Worm (Caenorhabditis elegans) whole organism, young adult: ENCODE results near the gene aaim-1.
A peak's percentile ranks its signal among the peaks of the same experiment; 100 is the strongest.

ENCODE experiments used
- B0035.1 ChIP-seq: sonication (generic microtip); optimal IDR thresholded peaks from 2 replicates; lab custom pipeline; 2016; ENCODE audit warnings: missing genetic modification characterization, mild to moderate bottlenecking, missing compliant biosample characterization, missing genotype, missing genetic modification reagents
- B0261.1 ChIP-seq: sonication (generic microtip); optimal IDR thresholded peaks from 2 replicates; lab custom pipeline; 2016; ENCODE audit warnings: mild to moderate bottlenecking, missing genetic modification characterization, moderate library complexity, missing compliant biosample characterization
- C17E4.6 ChIP-seq: fragments of 200-800 bp; sonication (Bioruptor generic); IDR thresholded peaks from 2 replicates; pipeline ENCODE4 v1.3.6; 2022; ENCODE audit warnings: missing genetic modification reagents, missing genetic modification characterization, missing compliant biosample characterization
- F22D6.2 ChIP-seq: sonication (generic microtip); optimal IDR thresholded peaks from 2 replicates; lab custom pipeline; 2016; ENCODE audit warnings: mild to moderate bottlenecking, missing genetic modification characterization, missing compliant biosample characterization
- F57A8.1 ChIP-seq: fragments of 200-800 bp; sonication (Bioruptor generic); optimal IDR thresholded peaks from 2 replicates; lab custom pipeline; 2018; ENCODE audit warnings: mild to moderate bottlenecking, missing genetic modification characterization, moderate library complexity, missing compliant biosample characterization
- F57C9.4 ChIP-seq: sonication (generic microtip); optimal IDR thresholded peaks from 2 replicates; lab custom pipeline; 2017; ENCODE audit warnings: mild to moderate bottlenecking, missing genetic modification characterization, missing compliant biosample characterization
- K11D2.4 ChIP-seq: fragments of 200-800 bp; sonication (Bioruptor generic); IDR thresholded peaks from 2 replicates; pipeline ENCODE4 v1.3.6; 2022; ENCODE audit warnings: missing genetic modification reagents, missing genetic modification characterization, missing compliant biosample characterization
- Y53G8AR.9 ChIP-seq: fragments of 200-800 bp; sonication (Bioruptor generic); conservative IDR thresholded peaks from 2 replicates; pipeline ENCODE4 v1.3.6; 2022; ENCODE audit warnings: missing genetic modification reagents, missing genetic modification characterization, missing compliant biosample characterization
- Y56A3A.18 ChIP-seq: fragments of 200-800 bp; sonication (Bioruptor generic); IDR thresholded peaks from 2 replicates; pipeline ENCODE4 v1.3.6; 2022; ENCODE audit warnings: missing genetic modification reagents, missing genetic modification characterization, missing compliant biosample characterization
- Y67H2A.10 ChIP-seq: fragments of 200-800 bp; sonication (Bioruptor generic); conservative IDR thresholded peaks from 2 replicates; pipeline ENCODE4 v1.3.6; 2022; ENCODE audit warnings: missing genetic modification reagents, missing genetic modification characterization, missing compliant biosample characterization
- Y79H2A.3 ChIP-seq: fragments of 200-800 bp; sonication (Bioruptor generic); conservative IDR thresholded peaks from 2 replicates; pipeline ENCODE4 v1.3.6; 2022; ENCODE audit warnings: missing genetic modification reagents, missing genetic modification characterization, missing compliant biosample characterization
- Y95B8A.8 ChIP-seq: fragments of 200-800 bp; sonication (Bioruptor generic); IDR thresholded peaks from 2 replicates; pipeline ENCODE4 v1.3.6; 2022; ENCODE audit warnings: missing genetic modification reagents, missing genetic modification characterization, missing compliant biosample characterization
- ama-1 ChIP-seq, 3 experiments: fragments of 150-350 bp in 1 of 3; sonication (generic microtip) in 2 of 3; optimal IDR thresholded peaks; 2 replicates each; lab custom pipeline; 2014 to 2018; ENCODE audit warnings: missing biosample characterization in 2 of 3, missing genetic modification characterization in 2 of 3, missing genetic modification reagents in 2 of 3
- atf-7 ChIP-seq: sonication (generic microtip); optimal IDR thresholded peaks from 2 replicates; lab custom pipeline; 2017; ENCODE audit warnings: mild to moderate bottlenecking, missing genetic modification characterization, missing compliant biosample characterization
- athp-1 ChIP-seq: sonication (generic microtip); optimal IDR thresholded peaks from 2 replicates; lab custom pipeline; 2017; ENCODE audit warnings: mild to moderate bottlenecking, missing genetic modification characterization, missing compliant biosample characterization
- attf-5 ChIP-seq: fragments of 200-800 bp; sonication (Bioruptor generic); optimal IDR thresholded peaks from 2 replicates; lab custom pipeline; 2018; ENCODE audit warnings: mild to moderate bottlenecking, missing genetic modification characterization, missing compliant biosample characterization
- bed-1 ChIP-seq: fragments of 200-800 bp; sonication (Bioruptor generic); IDR thresholded peaks from 2 replicates; pipeline ENCODE4 v1.3.6; 2022; ENCODE audit warnings: missing genetic modification reagents, missing genetic modification characterization, missing compliant biosample characterization
- bed-2 ChIP-seq: fragments of 200-800 bp; sonication (Bioruptor generic); IDR thresholded peaks from 2 replicates; pipeline ENCODE4 v1.3.6; 2022; ENCODE audit warnings: missing genetic modification reagents, missing genetic modification characterization, missing compliant biosample characterization
- cebp-1 ChIP-seq, 2 experiments: fragments of 200-800 bp in 1 of 2; sonication (Bioruptor generic) in 1 of 2; sonication (generic microtip) in 1 of 2; IDR thresholded peaks in 1 of 2; optimal IDR thresholded peaks in 1 of 2; 2 replicates each; pipeline versions ENCODE4 v1.3.6 to Lab custom; 2017 to 2022; ENCODE audit warnings: missing compliant biosample characterization in 2 of 2, missing genetic modification characterization in 2 of 2, mild to moderate bottlenecking in 1 of 2, missing genetic modification reagents in 1 of 2, moderate library complexity in 1 of 2
- cebp-2 ChIP-seq: fragments of 200-800 bp; sonication (Bioruptor generic); IDR thresholded peaks from 2 replicates; pipeline ENCODE4 v1.3.6; 2022; ENCODE audit warnings: missing genetic modification characterization, missing compliant biosample characterization
- chd-7 ChIP-seq: sonication (generic microtip); optimal IDR thresholded peaks from 2 replicates; lab custom pipeline; 2016; ENCODE audit warnings: mild to moderate bottlenecking, missing genetic modification characterization, moderate library complexity, missing compliant biosample characterization
- dox-1 ChIP-seq: fragments of 200-800 bp; sonication (Bioruptor generic); IDR thresholded peaks from 2 replicates; pipeline ENCODE4 v1.3.6; 2022; ENCODE audit warnings: missing genetic modification reagents, missing genetic modification characterization, missing compliant biosample characterization
- egl-18 ChIP-seq: fragments of 200-800 bp; sonication (Bioruptor generic); IDR thresholded peaks from 2 replicates; pipeline ENCODE4 v1.3.6; 2022; ENCODE audit warnings: missing genetic modification reagents, missing genetic modification characterization, missing compliant biosample characterization
- ekl-4 ChIP-seq: fragments of 200-800 bp; sonication (Bioruptor generic); IDR thresholded peaks from 2 replicates; pipeline ENCODE4 v1.3.6; 2022; ENCODE audit warnings: missing genetic modification reagents, missing genetic modification characterization, missing compliant biosample characterization
- ets-4 ChIP-seq: fragments of 200-800 bp; sonication (Bioruptor generic); optimal IDR thresholded peaks from 2 replicates; lab custom pipeline; 2018; ENCODE audit warnings: mild to moderate bottlenecking, missing genetic modification characterization, missing compliant biosample characterization
- fkh-3 ChIP-seq: sonication (generic microtip); optimal IDR thresholded peaks from 2 replicates; lab custom pipeline; 2016; ENCODE audit warnings: mild to moderate bottlenecking, missing genetic modification characterization, missing compliant biosample characterization
- him-1 ChIP-seq: sonication (generic microtip); optimal IDR thresholded peaks from 2 replicates; lab custom pipeline; 2016; ENCODE audit warnings: missing genotype, missing genetic modification reagents, missing genetic modification characterization, missing compliant biosample characterization
- hmg-1.2 ChIP-seq: fragments of 200-800 bp; sonication (Bioruptor generic); IDR thresholded peaks from 2 replicates; pipeline ENCODE4 v1.3.6; 2022; ENCODE audit warnings: missing genetic modification reagents, missing genetic modification characterization, missing compliant biosample characterization
- hmg-20 ChIP-seq: fragments of 200-800 bp; sonication (Bioruptor generic); IDR thresholded peaks from 2 replicates; pipeline ENCODE4 v1.3.6; 2022; ENCODE audit warnings: missing genetic modification reagents, missing genetic modification characterization, missing compliant biosample characterization
- hsf-1 ChIP-seq: fragments of 200-800 bp; sonication (Bioruptor generic); IDR thresholded peaks from 2 replicates; pipeline ENCODE4 v1.3.6; 2022; ENCODE audit warnings: missing genetic modification reagents, missing genetic modification characterization, missing compliant biosample characterization
- lin-40 ChIP-seq: sonication (generic microtip); optimal IDR thresholded peaks from 2 replicates; lab custom pipeline; 2016; ENCODE audit warnings: missing genetic modification characterization, mild to moderate bottlenecking, missing compliant biosample characterization, missing genotype, missing genetic modification reagents
- madf-10 ChIP-seq: sonication (generic microtip); optimal IDR thresholded peaks from 2 replicates; lab custom pipeline; 2016; ENCODE audit warnings: mild to moderate bottlenecking, missing genetic modification characterization, missing compliant biosample characterization
- madf-3 ChIP-seq: fragments of 200-800 bp; sonication (Bioruptor generic); IDR thresholded peaks from 2 replicates; pipeline ENCODE4 v1.3.6; 2022; ENCODE audit warnings: missing genetic modification reagents, missing genetic modification characterization, missing compliant biosample characterization
- madf-6 ChIP-seq: fragments of 200-800 bp; sonication (Bioruptor generic); IDR thresholded peaks from 2 replicates; pipeline ENCODE4 v1.3.6; 2022; ENCODE audit warnings: missing genetic modification reagents, missing genetic modification characterization, missing compliant biosample characterization
- nfya-2 ChIP-seq: fragments of 200-800 bp; sonication (Bioruptor generic); IDR thresholded peaks from 2 replicates; pipeline ENCODE4 v1.3.6; 2022; ENCODE audit warnings: missing genetic modification reagents, missing genetic modification characterization, missing compliant biosample characterization
- nhr-179 ChIP-seq: sonication (generic microtip); optimal IDR thresholded peaks from 2 replicates; lab custom pipeline; 2016; ENCODE audit warnings: mild to moderate bottlenecking, missing genetic modification characterization, missing compliant biosample characterization
- nhr-80 ChIP-seq: sonication (generic microtip); optimal IDR thresholded peaks from 2 replicates; lab custom pipeline; 2016; ENCODE audit warnings: missing genetic modification characterization, missing compliant biosample characterization
- nhr-90 ChIP-seq: sonication (generic microtip); optimal IDR thresholded peaks from 2 replicates; lab custom pipeline; 2016; ENCODE audit warnings: missing genotype, mild to moderate bottlenecking, missing genetic modification characterization, missing compliant biosample characterization
- pbrm-1 ChIP-seq: fragments of 200-800 bp; sonication (Bioruptor generic); IDR thresholded peaks from 2 replicates; pipeline ENCODE4 v1.3.6; 2022; ENCODE audit warnings: missing genetic modification reagents, missing genetic modification characterization, missing compliant biosample characterization
- pha-4 ChIP-seq: fragments of 150-350 bp; sonication (generic microtip); optimal IDR thresholded peaks from 2 replicates; lab custom pipeline; 2014; ENCODE audit warnings: missing biosample characterization, missing genetic modification reagents, missing genetic modification characterization
- rec-8 ChIP-seq, 2 experiments: sonication (generic microtip); optimal IDR thresholded peaks; 2 replicates each; lab custom pipeline; 2016; ENCODE audit warnings: mild to moderate bottlenecking in 2 of 2, missing genetic modification characterization in 2 of 2, missing genetic modification reagents in 2 of 2, missing genotype in 2 of 2, missing biosample characterization in 1 of 2, missing compliant biosample characterization in 1 of 2, moderate library complexity in 1 of 2
- repo-1 ChIP-seq: sonication (generic microtip); optimal IDR thresholded peaks from 2 replicates; lab custom pipeline; 2017; ENCODE audit warnings: mild to moderate bottlenecking, missing genetic modification characterization, missing compliant biosample characterization
- sea-2 ChIP-seq: fragments of 200-800 bp; sonication (Bioruptor generic); IDR thresholded peaks from 2 replicates; pipeline ENCODE4 v1.3.6; 2022; ENCODE audit warnings: missing genetic modification characterization, missing compliant biosample characterization
- somi-1 ChIP-seq: fragments of 200-800 bp; sonication (Bioruptor generic); optimal IDR thresholded peaks from 2 replicates; lab custom pipeline; 2018; ENCODE audit warnings: mild to moderate bottlenecking, missing genetic modification characterization, missing compliant biosample characterization
- tbp1 ChIP-seq: fragments of 200-800 bp; sonication (Bioruptor generic); optimal IDR thresholded peaks from 2 replicates; lab custom pipeline; 2018; ENCODE audit warnings: mild to moderate bottlenecking, missing genetic modification characterization, missing compliant biosample characterization
- unc-62 ChIP-seq: fragments of 150-350 bp; optimal IDR thresholded peaks from 2 replicates; lab custom pipeline; 2014; ENCODE audit warnings: missing biosample characterization, missing genetic modification reagents, missing genetic modification characterization
- zfh-2 ChIP-seq: fragments of 200-800 bp; sonication (Bioruptor generic); conservative IDR thresholded peaks from 2 replicates; pipeline ENCODE4 v1.3.6; 2022; ENCODE audit warnings: missing genetic modification reagents, missing genetic modification characterization, missing compliant biosample characterization
- ztf-3 ChIP-seq: fragments of 200-800 bp; sonication (Bioruptor generic); optimal IDR thresholded peaks from 2 replicates; lab custom pipeline; 2018; ENCODE audit warnings: mild to moderate bottlenecking, missing genetic modification characterization, missing compliant biosample characterization

The aaim-1 gene

ce11 chrX:6522634-6523070 lies 39.6 kb downstream of the aaim-1 start (continued):
- TF ChIP-seq pha-4 (tag; lab: Kevin White, UChicago) = peak; percentile 8
- TF ChIP-seq hmg-1.2 = peak; percentile 35; the same call in 1 of the 2 replicates
- TF ChIP-seq F57C9.4 = no peak
- peak; percentile 86 for TF ChIP-seq fkh-3 (tag; lab: Kevin White, UChicago)
- TF ChIP-seq chd-7 = peak; percentile 87
- TF ChIP-seq ets-4 (GFP tag; lab: Kevin White, UChicago) = peak; percentile 41
- TF ChIP-seq cebp-1 (GFP tag; IDR thresholded peaks at IDR 0.05; lab: Robert Waterston, UW) = no peak
- TF ChIP-seq cebp-1 (tag; optimal IDR thresholded peaks at IDR 0.05; lab: Kevin White, UChicago) = peak; percentile 79
- no peak for TF ChIP-seq bed-1 (GFP tag; lab: Robert Waterston, UW)
- TF ChIP-seq dox-1 = no peak
- TF ChIP-seq zfh-2 (GFP tag; lab: Robert Waterston, UW) = no peak
- TF ChIP-seq nfya-2 = 0 out of 2 replicates have a peak, but pooled peaks have one; percentile 57
- TF ChIP-seq cebp-2 (GFP tag; lab: Robert Waterston, UW) = 0 out of 2 replicates have a peak, but pooled peaks have one; percentile 81
- peak; percentile 15 for TF ChIP-seq ama-1 (optimal IDR thresholded peaks at IDR 0.05; lab: Kevin White, UChicago)
- TF ChIP-seq ama-1 (GFP tag; optimal IDR thresholded peaks at IDR 0.05; lab: Kevin White, UChicago) = no peak
- peak; percentile 19; the same call in 1 of the 2 replicates for TF ChIP-seq C17E4.6 (GFP tag; lab: Robert Waterston, UW)
- peak; percentile 84 for TF ChIP-seq Y56A3A.18 (GFP tag; lab: Robert Waterston, UW)
- TF ChIP-seq madf-10 = peak; percentile 14
- 0 out of 2 replicates have a peak, but pooled peaks have one; percentile 24 for TF ChIP-seq sea-2
- no peak for TF ChIP-seq egl-18 (GFP tag; lab: Robert Waterston, UW)
- TF ChIP-seq unc-62 (GFP tag; lab: Kevin White, UChicago) = peak; percentile 66
- no peak for TF ChIP-seq him-1
- TF ChIP-seq K11D2.4 (GFP tag; lab: Robert Waterston, UW) = 0 out of 2 replicates have a peak, but pooled peaks have one; percentile 21
- TF ChIP-seq Y79H2A.3 (GFP tag; lab: Robert Waterston, UW) = no peak
- peak; percentile 93 for TF ChIP-seq atf-7 (tag; lab: Kevin White, UChicago)
- peak; percentile 78; the same call in 1 of the 2 replicates for TF ChIP-seq Y95B8A.8 (GFP tag; lab: Robert Waterston, UW)
- TF ChIP-seq pbrm-1 (GFP tag; lab: Robert Waterston, UW) = peak; percentile 45
- TF ChIP-seq ztf-3 (GFP tag; lab: Kevin White, UChicago) = peak; percentile 4
- TF ChIP-seq athp-1 (tag; lab: Kevin White, UChicago) = no peak
- no peak for TF ChIP-seq nhr-179 (tag; lab: Kevin White, UChicago)
- no peak for TF ChIP-seq tbp1
- peak; percentile 7 for TF ChIP-seq lin-40 (tag; lab: Kevin White, UChicago)
- TF ChIP-seq ekl-4 = peak; percentile 71
- no peak for TF ChIP-seq rec-8 (tag; optimal IDR thresholded peaks at IDR 0.05; lab: Kevin White, UChicago)
- TF ChIP-seq Y53G8AR.9 (GFP tag; lab: Robert Waterston, UW) = peak; percentile 92
- peak; percentile 92 for TF ChIP-seq nhr-80 (tag; lab: Kevin White, UChicago)
- peak; percentile 85 for TF ChIP-seq nhr-90
- TF ChIP-seq hmg-20 (GFP tag; lab: Robert Waterston, UW) = peak; percentile 49; the same call in 1 of the 2 replicates
- TF ChIP-seq attf-5 = no peak
- peak; percentile 36; the same call in 1 of the 2 replicates for TF ChIP-seq hsf-1 (GFP tag; lab: Robert Waterston, UW)
- no peak for TF ChIP-seq F22D6.2 (tag; lab: Kevin White, UChicago)
- peak; percentile 69 for TF ChIP-seq repo-1 (tag; lab: Kevin White, UChicago)
- no peak for TF ChIP-seq Y67H2A.10 (GFP tag; lab: Robert Waterston, UW)
- TF ChIP-seq B0035.1 (tag; lab: Kevin White, UChicago) = peak; percentile 29
- TF ChIP-seq B0261.1 (tag; lab: Kevin White, UChicago) = no peak
- TF ChIP-seq bed-2 (GFP tag; lab: Robert Waterston, UW) = no peak
- TF ChIP-seq somi-1 (GFP tag; lab: Kevin White, UChicago) = no peak
- no peak for TF ChIP-seq F57A8.1 (GFP tag; lab: Kevin White, UChicago)
- no peak for TF ChIP-seq madf-6 (GFP tag; lab: Robert Waterston, UW)
- 0 out of 2 replicates have a peak, but pooled peaks have one; percentile 79 for TF ChIP-seq madf-3 (GFP tag; lab: Robert Waterston, UW)
